Worm (Caenorhabditis elegans) whole organism, L4 larva: ENCODE results near the gene tbc-3.

Experiments used
- D1046.2 ChIP-seq: fragments of 200-800 bp; sonication (Bioruptor generic); IDR thresholded peaks from 2 replicates; pipeline ENCODE4 v1.3.6; 2022; ENCODE audit warnings: missing genetic modification characterization, missing compliant biosample characterization
- F10B5.3 ChIP-seq: sonication (generic microtip); optimal IDR thresholded peaks from 2 replicates; lab custom pipeline; 2016; ENCODE audit warnings: mild to moderate bottlenecking, missing genetic modification characterization, missing compliant biosample characterization
- F26F4.8 ChIP-seq: fragments of 200-800 bp; sonication (Bioruptor generic); conservative IDR thresholded peaks from 2 replicates; pipeline ENCODE4 v1.3.6; 2022; ENCODE audit warnings: missing genetic modification characterization, missing compliant biosample characterization
- F49E8.2 ChIP-seq: sonication (generic microtip); optimal IDR thresholded peaks from 2 replicates; lab custom pipeline; 2016; ENCODE audit warnings: missing compliant biosample characterization, mild to moderate bottlenecking, missing genetic modification characterization, borderline replicate concordance
- T20F7.1 ChIP-seq: fragments of 200-800 bp; sonication (Bioruptor generic); optimal IDR thresholded peaks from 2 replicates; lab custom pipeline; 2018; ENCODE audit warnings: mild to moderate bottlenecking, missing genetic modification characterization, missing compliant biosample characterization
- Y48G9A.11 ChIP-seq: fragments of 200-800 bp; sonication (Bioruptor generic); IDR thresholded peaks from 2 replicates; pipeline ENCODE4 v1.3.6; 2022; ENCODE audit warnings: missing genetic modification reagents, missing genetic modification characterization, missing compliant biosample characterization
- Y5F2A.4 ChIP-seq: fragments of 200-800 bp; sonication (Bioruptor generic); optimal IDR thresholded peaks from 2 replicates; lab custom pipeline; 2018; ENCODE audit warnings: mild to moderate bottlenecking, missing genetic modification characterization, missing compliant biosample characterization
- aha-1 ChIP-seq: fragments of 150-350 bp; peaks from one replicate; lab custom pipeline; 2014; ENCODE audit warnings: missing biosample characterization, missing genetic modification characterization
- ceh-28 ChIP-seq: fragments of 150-350 bp; optimal IDR thresholded peaks from 2 replicates; lab custom pipeline; 2014; ENCODE audit warnings: missing biosample characterization, missing genetic modification reagents, missing genetic modification characterization
- ceh-44 ChIP-seq: fragments of 200-800 bp; sonication (Bioruptor generic); IDR thresholded peaks from 2 replicates; pipeline ENCODE4 v1.3.6; 2022; ENCODE audit warnings: missing genetic modification reagents, missing genetic modification characterization, missing compliant biosample characterization
- ceh-82 ChIP-seq: sonication (generic microtip); optimal IDR thresholded peaks from 2 replicates; lab custom pipeline; 2017; ENCODE audit warnings: missing biosample characterization, missing genetic modification characterization
- daf-16 ChIP-seq, 3 experiments: sonication (generic microtip); optimal IDR thresholded peaks; 2 replicates each; lab custom pipeline; 2016 to 2017; ENCODE audit warnings: missing genetic modification characterization in 3 of 3, missing genetic modification reagents in 3 of 3, mild to moderate bottlenecking in 2 of 3, missing compliant biosample characterization in 2 of 3, missing biosample characterization in 1 of 3, moderate library complexity in 1 of 3
- dmd-6 ChIP-seq: fragments of 200-800 bp; sonication (Bioruptor generic); IDR thresholded peaks from 2 replicates; pipeline ENCODE4 v1.3.6; 2022; ENCODE audit warnings: missing genetic modification reagents, missing genetic modification characterization, missing compliant biosample characterization
- dpl-1 ChIP-seq: fragments of 150-350 bp; optimal IDR thresholded peaks from 2 replicates; lab custom pipeline; 2014; ENCODE audit warnings: missing biosample characterization, missing genetic modification reagents, missing genetic modification characterization
- duxl-1 ChIP-seq: sonication (generic microtip); optimal IDR thresholded peaks from 2 replicates; lab custom pipeline; 2016; ENCODE audit warnings: mild to moderate bottlenecking, missing genetic modification characterization, moderate library complexity, missing compliant biosample characterization; ENCODE audit not compliant: poor library complexity
- dve-1 ChIP-seq: sonication (generic microtip); optimal IDR thresholded peaks from 2 replicates; lab custom pipeline; 2017; ENCODE audit warnings: antibody characterized with exemption, mild to moderate bottlenecking, missing genetic modification characterization, missing compliant biosample characterization; ENCODE audit not compliant: insufficient read depth
- egl-43 ChIP-seq: fragments of 200-800 bp; sonication (Bioruptor generic); IDR thresholded peaks from 2 replicates; pipeline ENCODE4 v1.3.6; 2022; ENCODE audit warnings: missing genetic modification reagents, missing genetic modification characterization, missing compliant biosample characterization
- hmg-1.1 ChIP-seq: fragments of 200-800 bp; sonication (Bioruptor generic); IDR thresholded peaks from 2 replicates; pipeline ENCODE4 v1.3.6; 2022; ENCODE audit warnings: missing genetic modification reagents, missing genetic modification characterization, missing compliant biosample characterization
- jun-1 ChIP-seq: fragments of 150-350 bp; optimal IDR thresholded peaks from 2 replicates; lab custom pipeline; 2014; ENCODE audit warnings: missing biosample characterization, missing genetic modification reagents, missing genetic modification characterization
- lir-3 ChIP-seq: sonication (generic microtip); optimal IDR thresholded peaks from 2 replicates; lab custom pipeline; 2016; ENCODE audit warnings: mild to moderate bottlenecking, missing genetic modification characterization, missing compliant biosample characterization
- madf-5 ChIP-seq, 2 experiments: fragments of 200-800 bp; sonication (Bioruptor generic); IDR thresholded peaks; 2 replicates each; pipeline ENCODE4 v1.3.6; 2022; ENCODE audit warnings: missing compliant biosample characterization in 2 of 2, missing genetic modification characterization in 2 of 2
- mxl-2 ChIP-seq: fragments of 200-800 bp; sonication (Bioruptor generic); conservative IDR thresholded peaks from 2 replicates; pipeline ENCODE4 v1.3.6; 2022; ENCODE audit warnings: missing genetic modification reagents, missing genetic modification characterization, missing compliant biosample characterization
- mxl-3 ChIP-seq: fragments of 200-800 bp; sonication (Bioruptor generic); optimal IDR thresholded peaks from 2 replicates; lab custom pipeline; 2018; ENCODE audit warnings: mild to moderate bottlenecking, missing genetic modification characterization, missing compliant biosample characterization
- nhr-10 ChIP-seq: fragments of 150-350 bp; optimal IDR thresholded peaks from 2 replicates; lab custom pipeline; 2014; ENCODE audit warnings: missing biosample characterization, missing genetic modification characterization
- nhr-102 ChIP-seq: sonication (generic microtip); optimal IDR thresholded peaks from 2 replicates; lab custom pipeline; 2016; ENCODE audit warnings: mild to moderate bottlenecking, missing genetic modification characterization, moderate library complexity, missing compliant biosample characterization
- nhr-11 ChIP-seq: fragments of 150-350 bp; optimal IDR thresholded peaks from 2 replicates; lab custom pipeline; 2014; ENCODE audit warnings: missing biosample characterization, missing genetic modification characterization
- nhr-111 ChIP-seq: fragments of 200-800 bp; sonication (Bioruptor generic); optimal IDR thresholded peaks from 2 replicates; lab custom pipeline; 2018; ENCODE audit warnings: mild to moderate bottlenecking, missing genetic modification characterization, missing compliant biosample characterization
- nhr-41 ChIP-seq: fragments of 200-800 bp; sonication (Bioruptor generic); IDR thresholded peaks from 2 replicates; pipeline ENCODE4 v1.3.6; 2022; ENCODE audit warnings: missing genetic modification reagents, missing genetic modification characterization, missing compliant biosample characterization
- nhr-77 ChIP-seq: fragments of 150-350 bp; optimal IDR thresholded peaks from 2 replicates; lab custom pipeline; 2014; ENCODE audit warnings: missing biosample characterization, missing genetic modification characterization
- saeg-2 ChIP-seq: fragments of 200-800 bp; sonication (Bioruptor generic); IDR thresholded peaks from 2 replicates; pipeline ENCODE4 v1.3.6; 2022; ENCODE audit warnings: missing genetic modification reagents, missing genetic modification characterization, missing compliant biosample characterization
- skn-1 ChIP-seq: fragments of 150-350 bp; optimal IDR thresholded peaks from 2 replicates; lab custom pipeline; 2014; ENCODE audit warnings: missing biosample characterization, missing genetic modification characterization
- snpc-4 ChIP-seq: fragments of 150-350 bp; optimal IDR thresholded peaks from 2 replicates; lab custom pipeline; 2014; ENCODE audit warnings: missing biosample characterization, missing genetic modification characterization
- unc-130 ChIP-seq: sonication (generic microtip); optimal IDR thresholded peaks from 2 replicates; lab custom pipeline; 2016; ENCODE audit warnings: missing genetic modification reagents, missing genetic modification characterization, missing compliant biosample characterization
- zag-1 ChIP-seq: fragments of 150-350 bp; optimal IDR thresholded peaks from 2 replicates; lab custom pipeline; 2014; ENCODE audit warnings: missing biosample characterization, missing genetic modification characterization
- zip-2 ChIP-seq: fragments of 150-350 bp; optimal IDR thresholded peaks from 2 replicates; lab custom pipeline; 2014; ENCODE audit warnings: missing biosample characterization, missing genetic modification characterization
- ztf-11 ChIP-seq: fragments of 150-350 bp; optimal IDR thresholded peaks from 2 replicates; lab custom pipeline; 2014; ENCODE audit warnings: missing biosample characterization, missing genetic modification characterization

tbc-3 gene

ce11 chrIV:9898712-9899111 is at the start of gene tbc-3:
Gene tbc-3 (plus strand): TSS chrIV:9899012.
- TF ChIP-seq ztf-11 (no peak), hmg-1.1 (GFP tag; lab: Robert Waterston, UW) (no peak), mxl-3 (GFP tag; lab: Kevin White, UChicago) (no peak), zip-2 (tag; lab: Kevin White, UChicago) (no peak), F10B5.3 (tag; lab: Kevin White, UChicago) (no peak), D1046.2 (GFP tag; lab: Robert Waterston, UW) (no peak), dmd-6 (0 out of 2 replicates have a peak, but pooled peaks have one; percentile 4), aha-1 (tag; lab: Kevin White, UChicago) (peak; percentile 58), nhr-10 (tag; lab: Kevin White, UChicago) (no peak), dve-1 (tag; lab: Kevin White, UChicago) (no peak), nhr-11 (tag; lab: Kevin White, UChicago) (no peak)
- TF ChIP-seq, all 104 proteins: peak for 2

- TF ChIP-seq jun-1 = no peak
- no peak for TF ChIP-seq F26F4.8
- TF ChIP-seq lir-3 (tag; lab: Kevin White, UChicago) = no peak
- no peak for TF ChIP-seq ceh-82
- TF ChIP-seq zag-1 (tag; lab: Kevin White, UChicago) = no peak
- TF ChIP-seq ceh-44 (GFP tag; lab: Robert Waterston, UW) = no peak
- no peak for TF ChIP-seq dve-1 (tag; lab: Kevin White, UChicago)
- TF ChIP-seq nhr-41 (GFP tag; lab: Robert Waterston, UW) = no peak
- no peak for TF ChIP-seq duxl-1 (tag; lab: Kevin White, UChicago)
- no peak for TF ChIP-seq unc-130 (GFP tag; lab: Kevin White, UChicago)
- no peak for TF ChIP-seq T20F7.1 (GFP tag; lab: Kevin White, UChicago)
- TF ChIP-seq Y5F2A.4 = no peak
- TF ChIP-seq dmd-6 = no peak
- TF ChIP-seq mxl-2 (GFP tag; lab: Robert Waterston, UW) = no peak
- no peak for TF ChIP-seq nhr-77
- no peak for TF ChIP-seq nhr-102
- TF ChIP-seq, all 104 proteins: peak for 0
Measured at ce11 chrIV:9849624-9850023, 49.2 kb upstream of the tbc-3 start, which contains the start of gene K07F5.8. Gene K07F5.8 (minus strand): TSS chrIV:9849724.

- TF ChIP-seq egl-43 (no peak), Y48G9A.11 (GFP tag; lab: Robert Waterston, UW) (no peak), madf-5 (GFP tag; IDR thresholded peaks at IDR 0.05; lab: Robert Waterston, UW) (no peak), ceh-28 (tag; lab: Kevin White, UChicago) (no peak), zip-2 (tag; lab: Kevin White, UChicago) (no peak), nhr-10 (tag; lab: Kevin White, UChicago) (no peak), unc-130 (GFP tag; lab: Kevin White, UChicago) (no peak), zag-1 (tag; lab: Kevin White, UChicago) (no peak), skn-1 (tag; lab: Kevin White, UChicago) (no peak), nhr-111 (no peak), ceh-82 (no peak), daf-16 (GFP tag; optimal IDR thresholded peaks at IDR 0.05; lab: Kevin White, UChicago) (no peak), daf-16 (tag; optimal IDR thresholded peaks at IDR 0.05; lab: Kevin White, UChicago) (no peak), F26F4.8 (no peak), dve-1 (tag; lab: Kevin White, UChicago) (no peak), F49E8.2 (no peak), snpc-4 (tag; lab: Kevin White, UChicago) (no peak), D1046.2 (GFP tag; lab: Robert Waterston, UW) (no peak), dpl-1 (no peak), aha-1 (tag; lab: Kevin White, UChicago) (no peak), saeg-2 (GFP tag; lab: Robert Waterston, UW) (no peak)
Measured at ce11 chrIV:9850931-9851330, 47.9 kb upstream of the tbc-3 start, which contains the start of gene ssp-10. Gene ssp-10 (minus strand): TSS chrIV:9851031.
